Worm (Caenorhabditis elegans) whole organism, L3 larva: ENCODE measurements around the gene srz-78.

Experiments used
- R02D3.7 ChIP-seq: fragments of 150-350 bp; optimal IDR thresholded peaks from 2 replicates; lab custom pipeline; 2014; ENCODE audit warnings: missing biosample characterization, missing genetic modification characterization
- ZK546.5 ChIP-seq: sonication (generic microtip); optimal IDR thresholded peaks from 2 replicates; lab custom pipeline; 2017; ENCODE audit warnings: missing biosample characterization, missing genetic modification characterization
- daf-12 ChIP-seq: fragments of 150-350 bp; optimal IDR thresholded peaks from 2 replicates; lab custom pipeline; 2014; ENCODE audit warnings: missing biosample characterization, missing genetic modification reagents, missing genetic modification characterization
- fkh-10 ChIP-seq: sonication (generic microtip); optimal IDR thresholded peaks from 2 replicates; lab custom pipeline; 2017; ENCODE audit warnings: missing biosample characterization, missing genetic modification reagents, missing genetic modification characterization
- lin-15B ChIP-seq: fragments of 150-350 bp; optimal IDR thresholded peaks from 2 replicates; lab custom pipeline; 2014; ENCODE audit warnings: missing biosample characterization, missing genetic modification characterization
- lin-39 ChIP-seq: fragments of 150-350 bp; optimal IDR thresholded peaks from 2 replicates; lab custom pipeline; 2018; ENCODE audit warnings: missing biosample characterization, missing genetic modification reagents, missing genetic modification characterization
- snpc-4 ChIP-seq: fragments of 150-350 bp; optimal IDR thresholded peaks from 2 replicates; lab custom pipeline; 2014; ENCODE audit warnings: missing biosample characterization, missing genetic modification characterization
- zag-1 ChIP-seq: fragments of 150-350 bp; optimal IDR thresholded peaks from 2 replicates; lab custom pipeline; 2014; ENCODE audit warnings: missing biosample characterization, missing genetic modification characterization

DNA sequence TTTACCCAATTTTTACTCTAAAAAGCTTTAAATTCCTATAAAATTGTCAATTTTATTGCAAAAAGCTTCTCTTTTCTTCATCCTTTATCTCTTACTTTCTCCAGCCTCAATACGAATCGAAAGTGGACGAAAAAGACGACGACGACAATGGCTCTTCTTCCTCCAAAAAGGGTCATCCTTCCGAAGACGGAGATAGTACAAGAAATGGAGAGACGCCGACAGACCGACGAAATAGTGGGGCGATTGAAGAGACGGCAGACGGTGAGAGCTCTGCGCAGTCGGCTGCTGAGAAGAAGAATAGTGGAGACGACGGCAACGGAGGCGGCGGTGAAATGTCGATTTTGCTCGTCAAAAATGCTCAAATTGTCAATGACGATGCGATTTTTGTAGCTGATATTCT is 27.8 kb downstream of the srz-78 start:
- TF ChIP-seq snpc-4 (tag; lab: Kevin White, UChicago) (peak; percentile 95), daf-12 (tag; lab: Kevin White, UChicago) (no peak), zag-1 (tag; lab: Kevin White, UChicago) (no peak), lin-39 (tag; lab: Kevin White, UChicago) (peak; percentile 24), ZK546.5 (tag; lab: Kevin White, UChicago) (no peak), R02D3.7 (tag; lab: Kevin White, UChicago) (no peak), lin-15B (peak; percentile 1), fkh-10 (GFP tag; lab: Kevin White, UChicago) (no peak)
